Worm (Caenorhabditis elegans) whole organism, late embryonic: Measurements from ENCODE around the gene ugt-19.
A peak's percentile ranks its signal among the peaks of the same experiment; 100 is the strongest.

ENCODE experiments used
- ceh-31 ChIP-seq: sonication (generic microtip); optimal IDR thresholded peaks from 2 replicates; lab custom pipeline; 2016; ENCODE audit warnings: missing genetic modification characterization, missing compliant biosample characterization
- elt-2 ChIP-seq: sonication (generic microtip); optimal IDR thresholded peaks from 2 replicates; lab custom pipeline; 2016; ENCODE audit warnings: missing genetic modification reagents, missing genetic modification characterization, missing compliant biosample characterization
- nhr-11 ChIP-seq: fragments of 150-350 bp; optimal IDR thresholded peaks from 2 replicates; lab custom pipeline; 2014; ENCODE audit warnings: missing biosample characterization, missing genetic modification characterization
- nhr-232 ChIP-seq: sonication (generic microtip); optimal IDR thresholded peaks from 2 replicates; lab custom pipeline; 2016; ENCODE audit warnings: missing genetic modification characterization, missing compliant biosample characterization
- pag-3 ChIP-seq: sonication (generic microtip); optimal IDR thresholded peaks from 2 replicates; lab custom pipeline; 2016; ENCODE audit warnings: missing compliant biosample characterization, missing genetic modification characterization, borderline replicate concordance
- pat-9 ChIP-seq: fragments of 200-800 bp; sonication (Bioruptor generic); optimal IDR thresholded peaks from 2 replicates; lab custom pipeline; 2018; ENCODE audit warnings: mild to moderate bottlenecking, missing genetic modification characterization, moderate library complexity, missing compliant biosample characterization
- pha-2 ChIP-seq: sonication (generic microtip); optimal IDR thresholded peaks from 2 replicates; lab custom pipeline; 2017; ENCODE audit warnings: mild to moderate bottlenecking, missing genetic modification characterization, missing compliant biosample characterization
- sox-4 ChIP-seq: sonication (generic microtip); optimal IDR thresholded peaks from 2 replicates; lab custom pipeline; 2017; ENCODE audit warnings: mild to moderate bottlenecking, missing genetic modification characterization, inconsistent platforms, missing compliant biosample characterization
- syd-9 ChIP-seq: sonication (generic microtip); optimal IDR thresholded peaks from 2 replicates; lab custom pipeline; 2016; ENCODE audit warnings: mild to moderate bottlenecking, missing genetic modification characterization, moderate library complexity, missing compliant biosample characterization

- no peak for TF ChIP-seq nhr-11 (tag; lab: Kevin White, UChicago)
- no peak for TF ChIP-seq pha-2 (tag; lab: Kevin White, UChicago)
- TF ChIP-seq pag-3 (tag; lab: Kevin White, UChicago), result no peak
- no peak for TF ChIP-seq nhr-232 (tag; lab: Kevin White, UChicago)
- no peak for TF ChIP-seq syd-9 (tag; lab: Kevin White, UChicago)
- TF ChIP-seq pat-9 (tag; lab: Kevin White, UChicago), result no peak
- TF ChIP-seq sox-4 (tag; lab: Kevin White, UChicago), result no peak
- TF ChIP-seq ceh-31 (tag; lab: Kevin White, UChicago), result no peak
- peak; percentile 20 for TF ChIP-seq elt-2 (tag; lab: Kevin White, UChicago)
These were observed 31.3 kb downstream of the ugt-19 start for ce11 chrIV:6048462-6048861.
